Worm (Caenorhabditis elegans): ENCODE data around the gene smvt-1.
A peak's percentile ranks its signal among the peaks of the same experiment; 100 is the strongest.

- TF ChIP-seq elt-3 (tag; optimal IDR thresholded peaks at IDR 0.05), result peak in 2 of 6 experiments; percentile 53 to 56
- TF ChIP-seq lin-39 (tag; optimal IDR thresholded peaks at IDR 0.05), result no peak
- TF ChIP-seq xbp-1 (tag; optimal IDR thresholded peaks at IDR 0.05), result peak; percentile 64
- no peak for TF ChIP-seq F16B12.6 (tag; optimal IDR thresholded peaks at IDR 0.05)
- TF ChIP-seq nhr-76 (tag; optimal IDR thresholded peaks at IDR 0.05), result no peak
- peak; percentile 38 to 77 for TF ChIP-seq lin-35 (GFP tag; optimal IDR thresholded peaks at IDR 0.05)
- peak in 1 of 2 experiments; percentile 6 for TF ChIP-seq ztf-11 (tag; optimal IDR thresholded peaks at IDR 0.05)
- no peak for TF ChIP-seq ama-1 (optimal IDR thresholded peaks at IDR 0.05)
- no peak for TF ChIP-seq ces-1 (GFP tag; optimal IDR thresholded peaks at IDR 0.05)
- no peak for TF ChIP-seq grh-1 (GFP tag; IDR thresholded peaks at IDR 0.05)
- no peak for TF ChIP-seq nhr-237 (tag; optimal IDR thresholded peaks at IDR 0.05)
- peak; percentile 61 for TF ChIP-seq egl-13 (tag; optimal IDR thresholded peaks at IDR 0.05)
Measured at ce11 chrX:2553433-2553860, 4.7 kb upstream of the smvt-1 start.

Measured in whole organism, L1 larva.